Fruit fly (Drosophila melanogaster) whole organism, embryonic: Measurements from ENCODE around the gene CG31178.

ENCODE experiments used
- Asciz ChIP-seq: fragments of 200-800 bp; sonication (Bioruptor generic); optimal IDR thresholded peaks from 2 replicates; lab custom pipeline; 2017; ENCODE audit warnings: missing biosample characterization, mild to moderate bottlenecking, missing genetic modification characterization, missing genetic modification reagents
- BEAF-32 ChIP-seq: fragments of 200-800 bp; sonication (Bioruptor generic); optimal IDR thresholded peaks from 3 replicates; lab custom pipeline; 2017; ENCODE audit warnings: missing biosample characterization, missing genetic modification characterization, mild to moderate bottlenecking, moderate library complexity, missing genetic modification reagents
- CG10959 ChIP-seq: fragments of 200-800 bp; sonication (Bioruptor generic); IDR thresholded peaks from 2 replicates; pipeline ENCODE4 v1.3.6; 2022; ENCODE audit warnings: missing biosample characterization, missing genetic modification characterization
- CG12071 ChIP-seq: fragments of 200-800 bp; sonication (Bioruptor generic); optimal IDR thresholded peaks from 3 replicates; lab custom pipeline; 2018; ENCODE audit warnings: missing biosample characterization, mild to moderate bottlenecking, missing genetic modification characterization
- CG13775 ChIP-seq: fragments of 200-800 bp; sonication (Bioruptor generic); optimal IDR thresholded peaks from 3 replicates; lab custom pipeline; 2017; ENCODE audit warnings: missing biosample characterization, mild to moderate bottlenecking, missing genetic modification characterization
- CG15011 ChIP-seq: fragments of 200-800 bp; sonication (Bioruptor generic); optimal IDR thresholded peaks from 3 replicates; lab custom pipeline; 2018; ENCODE audit warnings: missing biosample characterization, mild to moderate bottlenecking, missing genetic modification characterization
- CG15269 ChIP-seq: fragments of 200-800 bp; sonication (Bioruptor generic); optimal IDR thresholded peaks from 2 replicates; lab custom pipeline; 2018; ENCODE audit warnings: missing biosample characterization, mild to moderate bottlenecking, missing genetic modification characterization, moderate library complexity
- CG3281 ChIP-seq: fragments of 200-800 bp; sonication (Bioruptor generic); optimal IDR thresholded peaks from 3 replicates; lab custom pipeline; 2017; ENCODE audit warnings: missing biosample characterization, mild to moderate bottlenecking, missing genetic modification characterization
- CG3838 ChIP-seq: fragments of 200-800 bp; sonication (Bioruptor generic); optimal IDR thresholded peaks from 3 replicates; lab custom pipeline; 2016; ENCODE audit warnings: missing biosample characterization, missing genetic modification characterization
- CG3847 ChIP-seq: fragments of 200-800 bp; sonication (Bioruptor generic); IDR thresholded peaks from 2 replicates; pipeline ENCODE4 v1.3.6; 2022; ENCODE audit warnings: missing biosample characterization, missing genetic modification characterization
- CG4328 ChIP-seq: fragments of 200-800 bp; sonication (Bioruptor generic); optimal IDR thresholded peaks from 3 replicates; lab custom pipeline; 2017; ENCODE audit warnings: missing biosample characterization, missing genetic modification reagents, missing genetic modification characterization
- CG6272 ChIP-seq: fragments of 200-800 bp; sonication (Bioruptor generic); IDR thresholded peaks from 2 replicates; pipeline ENCODE4 v1.3.6; 2022; ENCODE audit warnings: missing biosample characterization, missing genetic modification characterization
- CG9817 ChIP-seq: fragments of 200-800 bp; sonication (Bioruptor generic); optimal IDR thresholded peaks from 2 replicates; lab custom pipeline; 2018; ENCODE audit warnings: missing biosample characterization, mild to moderate bottlenecking, missing genetic modification characterization, moderate library complexity
- CG9932 ChIP-seq: fragments of 200-800 bp; sonication (Bioruptor generic); IDR thresholded peaks from 2 replicates; pipeline ENCODE4 v1.3.6; 2022; ENCODE audit warnings: missing biosample characterization, missing genetic modification characterization
- Dad ChIP-seq: fragments of 200-800 bp; sonication (Bioruptor generic); optimal IDR thresholded peaks from 3 replicates; lab custom pipeline; 2016; ENCODE audit warnings: missing biosample characterization, missing genetic modification characterization
- Drgx ChIP-seq: fragments of 200-800 bp; sonication (Bioruptor generic); IDR thresholded peaks from 2 replicates; pipeline ENCODE4 v1.3.6; 2022; ENCODE audit warnings: missing biosample characterization, missing genetic modification characterization
- ERR ChIP-seq: fragments of 200-800 bp; sonication (Bioruptor generic); optimal IDR thresholded peaks from 2 replicates; lab custom pipeline; 2016; ENCODE audit warnings: missing biosample characterization, missing genetic modification characterization
- Elba2 ChIP-seq: fragments of 200-800 bp; sonication (Bioruptor generic); optimal IDR thresholded peaks from 3 replicates; lab custom pipeline; 2016; ENCODE audit warnings: missing biosample characterization, missing genetic modification characterization
- Ets97D ChIP-seq: fragments of 200-800 bp; sonication (Bioruptor generic); optimal IDR thresholded peaks from 3 replicates; lab custom pipeline; 2016; ENCODE audit warnings: missing biosample characterization, missing genetic modification characterization
- Fer1 ChIP-seq: fragments of 200-800 bp; sonication (Bioruptor generic); optimal IDR thresholded peaks from 2 replicates; lab custom pipeline; 2017; ENCODE audit warnings: missing biosample characterization, mild to moderate bottlenecking, missing genetic modification characterization
- HmgZ ChIP-seq: fragments of 200-800 bp; sonication (Bioruptor generic); optimal IDR thresholded peaks from 2 replicates; lab custom pipeline; 2018; ENCODE audit warnings: missing biosample characterization, mild to moderate bottlenecking, missing genetic modification characterization
- Hmx ChIP-seq: fragments of 200-800 bp; sonication (Bioruptor generic); optimal IDR thresholded peaks from 2 replicates; lab custom pipeline; 2016; ENCODE audit warnings: missing biosample characterization, missing genetic modification characterization
- MTF-1 ChIP-seq: fragments of 200-800 bp; sonication (Bioruptor generic); optimal IDR thresholded peaks from 2 replicates; lab custom pipeline; 2018; ENCODE audit warnings: missing biosample characterization, mild to moderate bottlenecking, missing genetic modification characterization, borderline replicate concordance
- Max ChIP-seq: fragments of 200-800 bp; sonication (Bioruptor generic); optimal IDR thresholded peaks from 2 replicates; lab custom pipeline; 2016; ENCODE audit warnings: missing biosample characterization, mild to moderate bottlenecking, missing genetic modification characterization
- NFAT ChIP-seq: fragments of 200-800 bp; sonication (Bioruptor generic); IDR thresholded peaks from 2 replicates; pipeline ENCODE4 v1.3.6; 2022; ENCODE audit warnings: missing biosample characterization, missing genetic modification characterization
- NK7.1 ChIP-seq: fragments of 200-800 bp; sonication (Bioruptor generic); optimal IDR thresholded peaks from 3 replicates; lab custom pipeline; 2016; ENCODE audit warnings: missing biosample characterization, missing genetic modification characterization
- Ssrp ChIP-seq: fragments of 200-800 bp; sonication (Bioruptor generic); optimal IDR thresholded peaks from 2 replicates; lab custom pipeline; 2018; ENCODE audit warnings: missing biosample characterization, mild to moderate bottlenecking, missing genetic modification characterization, moderate library complexity
- Trl ChIP-seq, 3 experiments: fragments of >200 bp in 2 of 3; fragments of 200-800 bp in 1 of 3; sonication (Bioruptor generic) in 1 of 3; optimal IDR thresholded peaks; 2 replicates in 1 of 3; 3 replicates in 2 of 3; lab custom pipeline; 2016 to 2017; ENCODE audit warnings: missing biosample characterization in 1 of 3, missing genetic modification characterization in 1 of 3
- amos ChIP-seq: fragments of 200-800 bp; sonication (Bioruptor generic); IDR thresholded peaks from 2 replicates; pipeline ENCODE4 v1.3.6; 2022; ENCODE audit warnings: missing biosample characterization, missing genetic modification characterization; ENCODE audit not compliant: partially characterized antibody
- bab2 ChIP-seq: fragments of 200-800 bp; sonication (Bioruptor generic); optimal IDR thresholded peaks from 2 replicates; lab custom pipeline; 2016; ENCODE audit warnings: missing biosample characterization, missing genetic modification characterization
- bsh ChIP-seq, 2 experiments: fragments of 200-800 bp; sonication (Bioruptor generic); optimal IDR thresholded peaks; 2 replicates each; lab custom pipeline; 2017 to 2018; ENCODE audit warnings: mild to moderate bottlenecking in 2 of 2, missing biosample characterization in 2 of 2, missing genetic modification characterization in 2 of 2, moderate library complexity in 1 of 2
- cwo ChIP-seq: fragments of 200-800 bp; sonication (Bioruptor generic); optimal IDR thresholded peaks from 3 replicates; lab custom pipeline; 2017; ENCODE audit warnings: missing biosample characterization, missing genetic modification characterization, mild to moderate bottlenecking, moderate library complexity, missing genetic modification reagents
- dimm ChIP-seq: fragments of 200-800 bp; sonication (Bioruptor generic); IDR thresholded peaks from 2 replicates; pipeline ENCODE4 v1.3.6; 2022; ENCODE audit warnings: missing biosample characterization, missing genetic modification characterization
- dysf ChIP-seq: fragments of 200-800 bp; sonication (Bioruptor generic); IDR thresholded peaks from 3 replicates; pipeline ENCODE4 v1.3.6; 2022; ENCODE audit warnings: missing biosample characterization, missing genetic modification characterization
- exex ChIP-seq: fragments of 200-800 bp; sonication (Bioruptor generic); optimal IDR thresholded peaks from 4 replicates; lab custom pipeline; 2018; ENCODE audit warnings: missing biosample characterization, mild to moderate bottlenecking, missing genetic modification characterization, moderate library complexity
- fd102C ChIP-seq: fragments of 200-800 bp; sonication (Bioruptor generic); optimal IDR thresholded peaks from 2 replicates; lab custom pipeline; 2018; ENCODE audit warnings: missing biosample characterization, mild to moderate bottlenecking, missing genetic modification characterization, moderate library complexity
- fru ChIP-seq: fragments of >200 bp; optimal IDR thresholded peaks from 2 replicates; lab custom pipeline; 2017
- jigr1 ChIP-seq: fragments of 200-800 bp; sonication (Bioruptor generic); IDR thresholded peaks from 3 replicates; pipeline ENCODE4 v1.3.6; 2022; ENCODE audit warnings: missing biosample characterization, missing genetic modification characterization
- luna ChIP-seq: fragments of 200-800 bp; sonication (Bioruptor generic); optimal IDR thresholded peaks from 2 replicates; lab custom pipeline; 2016; ENCODE audit warnings: missing biosample characterization, missing genetic modification characterization
- mirr ChIP-seq: fragments of 200-800 bp; sonication (Bioruptor generic); optimal IDR thresholded peaks from 3 replicates; lab custom pipeline; 2018; ENCODE audit warnings: missing biosample characterization, mild to moderate bottlenecking, missing genetic modification characterization
- nau ChIP-seq: fragments of 200-800 bp; sonication (Bioruptor generic); optimal IDR thresholded peaks from 3 replicates; lab custom pipeline; 2017; ENCODE audit warnings: missing biosample characterization, mild to moderate bottlenecking, missing genetic modification characterization, missing genetic modification reagents
- nom ChIP-seq: fragments of 200-800 bp; sonication (Bioruptor generic); optimal IDR thresholded peaks from 2 replicates; lab custom pipeline; 2017; ENCODE audit warnings: missing biosample characterization, missing genetic modification characterization, mild to moderate bottlenecking, moderate library complexity, missing genetic modification reagents
- pnt ChIP-seq: fragments of 200-800 bp; sonication (Bioruptor generic); optimal IDR thresholded peaks from 3 replicates; lab custom pipeline; 2016; ENCODE audit warnings: missing biosample characterization, missing genetic modification characterization
- prd ChIP-seq, 3 experiments: fragments of >200 bp in 2 of 3; fragments of 200-800 bp in 1 of 3; sonication (Bioruptor generic) in 1 of 3; optimal IDR thresholded peaks in 2 of 3; IDR thresholded peaks in 1 of 3; 2 replicates in 2 of 3; 3 replicates in 1 of 3; pipeline versions ENCODE4 v1.3.6 to Lab custom; 2017 to 2022; ENCODE audit warnings: missing biosample characterization in 1 of 3, missing genetic modification characterization in 1 of 3
- schlank ChIP-seq: fragments of 200-800 bp; sonication (Bioruptor generic); optimal IDR thresholded peaks from 2 replicates; lab custom pipeline; 2018; ENCODE audit warnings: missing biosample characterization, mild to moderate bottlenecking, missing genetic modification characterization
- sens ChIP-seq: fragments of 200-800 bp; sonication (Bioruptor generic); peaks from one replicate; lab custom pipeline; 2016; ENCODE audit warnings: missing biosample characterization, missing genetic modification characterization
- ttk ChIP-seq: fragments of 200-800 bp; sonication (Bioruptor generic); IDR thresholded peaks from 2 replicates; pipeline ENCODE4 v2.1.2; 2022; ENCODE audit warnings: missing biosample characterization, missing genetic modification characterization
- unpg ChIP-seq: fragments of 200-800 bp; sonication (Bioruptor generic); optimal IDR thresholded peaks from 3 replicates; lab custom pipeline; 2018; ENCODE audit warnings: missing biosample characterization, mild to moderate bottlenecking, missing genetic modification characterization, moderate library complexity
- wdn ChIP-seq: fragments of 200-800 bp; sonication (Bioruptor generic); IDR thresholded peaks from 2 replicates; pipeline ENCODE4 v1.3.6; 2022; ENCODE audit warnings: missing biosample characterization, missing genetic modification characterization
- zf30C ChIP-seq: fragments of 200-800 bp; sonication (Bioruptor generic); optimal IDR thresholded peaks from 3 replicates; lab custom pipeline; 2018; ENCODE audit warnings: missing biosample characterization, mild to moderate bottlenecking, missing genetic modification characterization

The CG31178 gene

DNA sequence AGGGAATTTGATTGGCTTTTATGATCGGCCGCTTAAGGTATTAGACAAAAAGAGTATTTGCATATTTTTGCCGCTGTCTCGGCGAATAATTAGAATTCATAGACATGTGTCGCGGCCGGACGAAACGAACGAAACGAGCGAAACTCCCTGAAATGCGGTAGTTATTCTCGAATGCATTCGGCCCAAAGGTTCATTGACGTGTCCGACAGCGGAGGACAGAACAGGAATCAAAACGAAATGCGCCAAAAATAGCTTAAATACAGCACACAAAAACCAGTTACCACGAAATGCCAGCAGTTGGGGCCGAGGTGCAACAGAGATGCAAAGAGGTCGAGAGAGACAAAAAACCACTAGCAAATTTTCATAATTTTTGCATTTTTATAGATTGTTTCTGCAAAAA, 30.8 kb downstream of the CG31178 start:
- TF ChIP-seq HmgZ (tag; lab: Kevin White, UChicago), result no peak
- no peak for TF ChIP-seq Asciz (GFP tag; lab: Kevin White, UChicago)
- no peak for TF ChIP-seq amos (GFP tag; lab: Robert Waterston, UW)
- no peak for TF ChIP-seq NK7.1 (GFP tag; lab: Kevin White, UChicago)
- no peak for TF ChIP-seq luna (GFP tag; lab: Kevin White, UChicago)
- no peak for TF ChIP-seq Ets97D (GFP tag; lab: Kevin White, UChicago)
- no peak for TF ChIP-seq dysf (GFP tag; lab: Robert Waterston, UW)
- no peak for TF ChIP-seq CG13775
- no peak for TF ChIP-seq pnt (GFP tag; lab: Kevin White, UChicago)
- no peak for TF ChIP-seq ttk (GFP tag; lab: Robert Waterston, UW)
- no peak for TF ChIP-seq CG3838
- no peak for TF ChIP-seq CG15269
- TF ChIP-seq exex, result no peak
- no peak for TF ChIP-seq MTF-1 (GFP tag; lab: Kevin White, UChicago)
- TF ChIP-seq BEAF-32 (GFP tag; lab: Kevin White, UChicago), result no peak
- TF ChIP-seq dimm (GFP tag; lab: Robert Waterston, UW), result no peak
- no peak for TF ChIP-seq Hmx (GFP tag; lab: Kevin White, UChicago)
- no peak for TF ChIP-seq CG15011 (GFP tag; lab: Kevin White, UChicago)
- no peak for TF ChIP-seq unpg (GFP tag; lab: Kevin White, UChicago)
- TF ChIP-seq NFAT (GFP tag; lab: Robert Waterston, UW), result no peak

DNA sequence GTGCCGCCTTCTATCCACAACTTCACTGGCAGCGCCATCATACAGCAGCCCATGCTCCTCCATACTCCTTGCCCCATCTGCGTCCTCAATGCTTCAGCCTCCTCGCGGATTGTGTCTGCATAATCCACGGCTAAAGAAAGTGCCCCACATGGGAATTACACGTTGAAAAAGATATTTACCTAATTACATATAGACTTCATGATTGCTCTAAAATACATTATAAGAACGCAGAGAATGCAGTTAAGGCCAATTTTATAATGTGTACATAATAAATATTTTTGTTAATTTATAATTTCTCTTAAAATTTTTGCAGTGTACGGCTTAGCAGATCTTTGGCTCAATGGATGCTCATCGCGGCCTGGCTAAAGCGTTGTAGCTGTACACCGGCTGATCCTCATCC, 32.1 kb downstream of the CG31178 start:
- no peak for TF ChIP-seq prd (optimal IDR thresholded peaks at IDR 0.05; lab: Kevin White, UChicago)
- TF ChIP-seq prd (GFP tag; IDR thresholded peaks at IDR 0.05; lab: Robert Waterston, UW), result 0 out of 3 replicates have a peak, but pooled peaks have one; percentile 9
- TF ChIP-seq nom, result peak; percentile 64
- TF ChIP-seq Drgx (GFP tag; lab: Robert Waterston, UW), result peak; percentile 80
- no peak for TF ChIP-seq Max (GFP tag; lab: Kevin White, UChicago)
- no peak for TF ChIP-seq Ssrp (tag; lab: Kevin White, UChicago)
- no peak for TF ChIP-seq wdn (GFP tag; lab: Robert Waterston, UW)
- TF ChIP-seq sens (GFP tag; lab: Kevin White, UChicago), result peak; percentile 26
- no peak for TF ChIP-seq fd102C
- no peak for TF ChIP-seq zf30C
- no peak for TF ChIP-seq CG3847
- no peak for TF ChIP-seq bab2 (GFP tag; lab: Kevin White, UChicago)
- TF ChIP-seq bsh (GFP tag; optimal IDR thresholded peaks at IDR 0.05; lab: Kevin White, UChicago), result peak in 1 of 2 experiments; percentile 83
- no peak for TF ChIP-seq nau (GFP tag; lab: Kevin White, UChicago)
- TF ChIP-seq Dad (GFP tag; lab: Kevin White, UChicago), result no peak

DNA sequence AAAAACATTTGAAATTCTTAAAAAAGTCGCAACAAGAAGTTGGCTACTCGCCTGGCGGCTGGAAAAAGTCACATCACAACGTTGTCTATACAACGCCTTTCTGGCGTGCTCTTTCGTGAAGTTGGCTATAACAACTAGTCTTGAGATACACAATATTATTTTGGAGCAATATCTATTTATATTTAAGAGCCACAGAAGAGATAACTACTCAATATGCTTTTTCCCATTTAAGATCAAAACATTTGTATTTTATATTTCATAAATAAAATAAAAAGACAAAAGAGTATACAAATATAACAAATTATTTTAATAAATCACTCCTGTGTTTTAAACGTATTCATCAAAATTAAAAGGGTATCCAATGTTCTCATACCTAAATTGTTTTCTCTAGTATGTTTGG, 33.3 kb downstream of the CG31178 start:
- no peak for TF ChIP-seq CG9817 (tag; lab: Kevin White, UChicago)
- TF ChIP-seq Fer1, result no peak
- no peak for TF ChIP-seq cwo (GFP tag; lab: Kevin White, UChicago)
- TF ChIP-seq CG10959, result no peak
- no peak for TF ChIP-seq CG4328 (GFP tag; lab: Kevin White, UChicago)
- no peak for TF ChIP-seq CG6272
- TF ChIP-seq fru, result no peak
- no peak for TF ChIP-seq CG3281 (GFP tag; lab: Kevin White, UChicago)
- no peak for TF ChIP-seq Elba2 (GFP tag; lab: Kevin White, UChicago)
- no peak for TF ChIP-seq CG9932 (GFP tag; lab: Robert Waterston, UW)
- TF ChIP-seq CG12071 (GFP tag; lab: Kevin White, UChicago), result no peak
- TF ChIP-seq mirr (GFP tag; lab: Kevin White, UChicago), result no peak
- TF ChIP-seq Trl (optimal IDR thresholded peaks at IDR 0.05; lab: Kevin White, UChicago), result no peak
- TF ChIP-seq Trl (GFP tag; optimal IDR thresholded peaks at IDR 0.05; lab: Kevin White, UChicago), result no peak
- no peak for TF ChIP-seq schlank (tag; lab: Kevin White, UChicago)
- TF ChIP-seq jigr1 (GFP tag; lab: Robert Waterston, UW), result no peak
- no peak for TF ChIP-seq ERR (GFP tag; lab: Kevin White, UChicago)
